Fruit fly (Drosophila melanogaster): ENCODE measurements around the gene CG31917.

CG31917 gene

dm6 chr2L:5004677-5005463, 5.8 kb downstream of the CG31917 start (continued):
- no peak for TF ChIP-seq CG15479 (GFP tag; optimal IDR thresholded peaks at IDR 0.05)
- TF ChIP-seq jigr1 (GFP tag; IDR thresholded peaks at IDR 0.05): peak; percentile 91

- TF ChIP-seq CG34422 (GFP tag; IDR thresholded peaks at IDR 0.05) (0 out of 3 replicates have a peak, but pooled peaks have one; percentile 24), CG2116 (GFP tag; optimal IDR thresholded peaks at IDR 0.05) (no peak), cad (GFP tag; optimal IDR thresholded peaks at IDR 0.05) (peak; percentile 84), Dfd (GFP tag; optimal IDR thresholded peaks at IDR 0.05) (peak in 1 of 2 experiments; percentile 97), z (GFP tag; IDR thresholded peaks at IDR 0.05) (no peak), ci (GFP tag; IDR thresholded peaks at IDR 0.05) (no peak), CG4360 (GFP tag; IDR thresholded peaks at IDR 0.05) (peak; percentile 77), CG7786 (GFP tag; optimal IDR thresholded peaks at IDR 0.05) (no peak), CG31365 (tag; optimal IDR thresholded peaks at IDR 0.05) (peak; percentile 81), mam (GFP tag; optimal IDR thresholded peaks at IDR 0.05) (no peak), CG8478 (optimal IDR thresholded peaks at IDR 0.05) (peak; percentile 78), sens (GFP tag) (peak; percentile 42), chinmo (GFP tag; IDR thresholded peaks at IDR 0.05; ENCODE audit: partially characterized antibody) (0 out of 4 replicates have a peak, but pooled peaks have one; percentile 21), Eip74EF (GFP tag; optimal IDR thresholded peaks at IDR 0.05) (peak in 1 of 2 experiments; percentile 68), Ptx1 (GFP tag; IDR thresholded peaks at IDR 0.05) (no peak), tll (GFP tag; optimal IDR thresholded peaks at IDR 0.05) (peak in 1 of 2 experiments; percentile 46), CG6654 (GFP tag; optimal IDR thresholded peaks at IDR 0.05) (peak; percentile 97), Sry-β (GFP tag; optimal IDR thresholded peaks at IDR 0.05) (no peak), pum (GFP tag; optimal IDR thresholded peaks at IDR 0.05) (no peak), CG11695 (GFP tag; IDR thresholded peaks at IDR 0.05) (no peak), CG6175 (GFP tag; IDR thresholded peaks at IDR 0.05) (no peak), maf-S (GFP tag; optimal IDR thresholded peaks at IDR 0.05) (no peak), HLH54F (GFP tag; optimal IDR thresholded peaks at IDR 0.05) (no peak)
Observed at dm6 chr2L:5003670-5004453, 6.8 kb downstream of the CG31917 start.

dm6 chr2L:5002711-5003402, 7.8 kb downstream of the CG31917 start:
- peak; percentile 4 for TF ChIP-seq tio (GFP tag; optimal IDR thresholded peaks at IDR 0.05)
- peak; percentile 27 for TF ChIP-seq ATbp (GFP tag; optimal IDR thresholded peaks at IDR 0.05)
- TF ChIP-seq CG2889 (GFP tag; IDR thresholded peaks at IDR 0.05): no peak
- peak; percentile 1 for TF ChIP-seq grau (tag; optimal IDR thresholded peaks at IDR 0.05)
- TF ChIP-seq ken (GFP tag; IDR thresholded peaks at IDR 0.05): 0 out of 3 replicates have a peak, but pooled peaks have one; percentile 5
- 0 out of 2 replicates have a peak, but pooled peaks have one; percentile 40 for TF ChIP-seq CG17328 (GFP tag; IDR thresholded peaks at IDR 0.05)
- TF ChIP-seq TFAM (GFP tag; optimal IDR thresholded peaks at IDR 0.05): no peak
- TF ChIP-seq Sox102F (GFP tag; optimal IDR thresholded peaks at IDR 0.05): peak; percentile 29
- TF ChIP-seq pan (optimal IDR thresholded peaks at IDR 0.05): no peak
- TF ChIP-seq pan (GFP tag; optimal IDR thresholded peaks at IDR 0.05 in 1 of 2, IDR thresholded peaks at IDR 0.05 in 1 of 2): no peak
- 0 out of 3 replicates have a peak, but pooled peaks have one; percentile 23 for TF ChIP-seq CG11695 (GFP tag; IDR thresholded peaks at IDR 0.05)
- peak; percentile 21 for TF ChIP-seq gem (tag; optimal IDR thresholded peaks at IDR 0.05)
- TF ChIP-seq hb (GFP tag; IDR thresholded peaks at IDR 0.05; ENCODE audit: partially characterized antibody): no peak
- TF ChIP-seq CG11696 (GFP tag; IDR thresholded peaks at IDR 0.05): peak; percentile 54; the same call in 1 of the 2 replicates
- TF ChIP-seq CG2120 (GFP tag; optimal IDR thresholded peaks at IDR 0.05): peak; percentile 5
- TF ChIP-seq slbo (GFP tag; IDR thresholded peaks at IDR 0.05): no peak
- TF ChIP-seq CG17829 (tag; optimal IDR thresholded peaks at IDR 0.05): no peak
- TF ChIP-seq ci (GFP tag; IDR thresholded peaks at IDR 0.05): 0 out of 3 replicates have a peak, but pooled peaks have one; percentile 40
- peak; percentile 34; the same call in 1 of the 3 replicates for TF ChIP-seq row (GFP tag; IDR thresholded peaks at IDR 0.05)
- no peak for TF ChIP-seq lov (optimal IDR thresholded peaks at IDR 0.05)
- TF ChIP-seq lov (GFP tag; IDR thresholded peaks at IDR 0.05): 0 out of 3 replicates have a peak, but pooled peaks have one; percentile 25
- peak; percentile 70 for TF ChIP-seq Drgx (GFP tag; IDR thresholded peaks at IDR 0.05)

Measured in whole organism, embryonic.